Worm (Caenorhabditis elegans): ENCODE data around the gene T25B9.5.

DNA sequence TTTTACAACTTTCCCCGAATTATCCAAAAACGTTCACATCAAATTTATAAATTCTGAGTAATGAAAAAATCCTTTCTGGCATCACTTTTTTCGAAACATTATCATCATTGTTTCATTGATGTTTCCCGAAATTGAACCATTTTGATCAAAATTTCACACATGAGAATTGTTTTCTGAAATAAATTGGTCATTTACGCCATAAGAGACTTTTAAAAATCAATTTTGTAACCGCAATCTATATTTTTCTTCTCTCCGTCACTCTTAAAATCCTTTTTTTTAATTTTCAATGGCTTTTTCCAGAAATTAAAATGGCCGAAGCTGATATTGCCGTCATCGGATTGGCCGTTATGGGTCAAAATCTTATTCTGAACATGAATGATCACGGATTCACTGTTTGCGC, 14.8 kb upstream of the T25B9.5 start, which contains the start of gene T25B9.9:
- no peak for TF ChIP-seq lsy-2 (tag; optimal IDR thresholded peaks at IDR 0.05)
- no peak for TF ChIP-seq unc-62 (GFP tag; optimal IDR thresholded peaks at IDR 0.05)
- TF ChIP-seq snpc-4 (tag; optimal IDR thresholded peaks at IDR 0.05): no peak
- TF ChIP-seq nhr-28 (tag; optimal IDR thresholded peaks at IDR 0.05): no peak
- TF ChIP-seq bed-3 (GFP tag; optimal IDR thresholded peaks at IDR 0.05): no peak
- no peak for TF ChIP-seq lin-13 (tag; optimal IDR thresholded peaks at IDR 0.05)
- TF ChIP-seq cnd-1 (tag; optimal IDR thresholded peaks at IDR 0.05): no peak
- TF ChIP-seq pha-4 (tag; optimal IDR thresholded peaks at IDR 0.05): no peak
- TF ChIP-seq nhr-237 (tag; optimal IDR thresholded peaks at IDR 0.05): no peak
- no peak for TF ChIP-seq ztf-11 (tag; optimal IDR thresholded peaks at IDR 0.05)
- no peak for TF ChIP-seq elt-1 (tag; optimal IDR thresholded peaks at IDR 0.05; ENCODE audit: borderline replicate concordance, insufficient read depth)
- no peak for TF ChIP-seq mls-2 (tag; optimal IDR thresholded peaks at IDR 0.05)
- no peak for TF ChIP-seq sptf-1 (tag; optimal IDR thresholded peaks at IDR 0.05)
- TF ChIP-seq tbx-8 (GFP tag; optimal IDR thresholded peaks at IDR 0.05): no peak
